Worm (Caenorhabditis elegans) whole organism, mixed stage, embryonic: ENCODE data around the gene rpl-21.

ENCODE experiments used
- elt-1 ChIP-seq: sonication (generic microtip); optimal IDR thresholded peaks from 2 replicates; lab custom pipeline; 2017; ENCODE audit warnings: missing genetic modification characterization, mild to moderate bottlenecking, missing compliant biosample characterization, antibody characterized with exemption, moderate library complexity, borderline replicate concordance; ENCODE audit not compliant: insufficient read depth
- elt-3 ChIP-seq: fragments of 150-350 bp; optimal IDR thresholded peaks from 2 replicates; lab custom pipeline; 2014; ENCODE audit warnings: missing biosample characterization, missing genetic modification characterization
- hlh-1 ChIP-seq: fragments of 150-350 bp; optimal IDR thresholded peaks from 2 replicates; lab custom pipeline; 2014; ENCODE audit warnings: missing biosample characterization, missing genetic modification reagents, missing genetic modification characterization
- mab-5 ChIP-seq: fragments of 150-350 bp; optimal IDR thresholded peaks from 2 replicates; lab custom pipeline; 2014; ENCODE audit warnings: missing biosample characterization, missing genetic modification characterization
- nhr-76 ChIP-seq: sonication (generic microtip); optimal IDR thresholded peaks from 2 replicates; lab custom pipeline; 2017; ENCODE audit warnings: missing biosample characterization, missing genetic modification characterization
- pha-4 ChIP-seq: fragments of 150-350 bp; optimal IDR thresholded peaks from 2 replicates; lab custom pipeline; 2018; ENCODE audit warnings: missing biosample characterization, missing genetic modification reagents, missing genetic modification characterization
- snpc-4 ChIP-seq: fragments of 150-350 bp; optimal IDR thresholded peaks from 2 replicates; lab custom pipeline; 2014; ENCODE audit warnings: missing biosample characterization, missing genetic modification characterization
- sptf-1 ChIP-seq: sonication (generic microtip); optimal IDR thresholded peaks from 2 replicates; lab custom pipeline; 2017; ENCODE audit warnings: mild to moderate bottlenecking, missing genetic modification characterization, moderate library complexity, missing compliant biosample characterization
- unc-39 ChIP-seq: fragments of 150-350 bp; optimal IDR thresholded peaks from 2 replicates; lab custom pipeline; 2014; ENCODE audit warnings: missing biosample characterization, missing genetic modification characterization
- unc-62 ChIP-seq: fragments of 150-350 bp; optimal IDR thresholded peaks from 2 replicates; lab custom pipeline; 2014; ENCODE audit warnings: missing biosample characterization, missing genetic modification reagents, missing genetic modification characterization
- ztf-11 ChIP-seq: fragments of 150-350 bp; optimal IDR thresholded peaks from 2 replicates; lab custom pipeline; 2014; ENCODE audit warnings: missing biosample characterization, missing genetic modification characterization

- TF ChIP-seq elt-3 = no peak
- no peak for TF ChIP-seq unc-62 (GFP tag; lab: Kevin White, UChicago)
- no peak for TF ChIP-seq pha-4 (tag; lab: Kevin White, UChicago)
- TF ChIP-seq hlh-1 (tag; lab: Kevin White, UChicago) = no peak
- no peak for TF ChIP-seq snpc-4 (tag; lab: Kevin White, UChicago)
- TF ChIP-seq sptf-1 (tag; lab: Kevin White, UChicago) = no peak
- TF ChIP-seq nhr-76 = no peak
- no peak for TF ChIP-seq mab-5 (tag; lab: Kevin White, UChicago)
- TF ChIP-seq ztf-11 (tag; lab: Kevin White, UChicago) = no peak
- TF ChIP-seq elt-1 (tag; lab: Kevin White, UChicago) = no peak
- no peak for TF ChIP-seq unc-39 (tag; lab: Kevin White, UChicago)
These were observed 48.9 kb upstream of the rpl-21 start, which contains the start of gene C50C3.5 for ce11 chrIII:8178924-8179323.
